Worm (Caenorhabditis elegans) whole organism, L3 larva: ENCODE data around the gene F14H3.14.

Experiments used
- R02D3.7 ChIP-seq: fragments of 150-350 bp; optimal IDR thresholded peaks from 2 replicates; lab custom pipeline; 2014; ENCODE audit warnings: missing biosample characterization, missing genetic modification characterization
- ZK546.5 ChIP-seq: sonication (generic microtip); optimal IDR thresholded peaks from 2 replicates; lab custom pipeline; 2017; ENCODE audit warnings: missing biosample characterization, missing genetic modification characterization
- fos-1 ChIP-seq: fragments of 150-350 bp; optimal IDR thresholded peaks from 2 replicates; lab custom pipeline; 2014; ENCODE audit warnings: missing biosample characterization, missing genetic modification characterization
- mdl-1 ChIP-seq: fragments of 150-350 bp; optimal IDR thresholded peaks from 2 replicates; lab custom pipeline; 2014; ENCODE audit warnings: missing biosample characterization, missing genetic modification characterization
- nhr-12 ChIP-seq: fragments of 150-350 bp; optimal IDR thresholded peaks from 2 replicates; lab custom pipeline; 2014; ENCODE audit warnings: missing biosample characterization, missing genetic modification characterization
- nhr-23 ChIP-seq: fragments of 150-350 bp; optimal IDR thresholded peaks from 2 replicates; lab custom pipeline; 2014; ENCODE audit warnings: missing biosample characterization, missing genetic modification reagents, missing genetic modification characterization
- nhr-28 ChIP-seq: fragments of 150-350 bp; optimal IDR thresholded peaks from 2 replicates; lab custom pipeline; 2014; ENCODE audit warnings: missing biosample characterization, missing genetic modification characterization
- nhr-43 ChIP-seq: sonication (generic microtip); optimal IDR thresholded peaks from 2 replicates; lab custom pipeline; 2016; ENCODE audit warnings: mild to moderate bottlenecking, missing genetic modification characterization, missing compliant biosample characterization; ENCODE audit not compliant: poor library complexity, severe bottlenecking
- unc-62 ChIP-seq: fragments of 150-350 bp; sonication (generic microtip); optimal IDR thresholded peaks from 4 replicates; lab custom pipeline; 2014; ENCODE audit warnings: missing biosample characterization, missing genetic modification reagents, missing genetic modification characterization
- zag-1 ChIP-seq: fragments of 150-350 bp; optimal IDR thresholded peaks from 2 replicates; lab custom pipeline; 2014; ENCODE audit warnings: missing biosample characterization, missing genetic modification characterization

ce11 chrV:16023051-16023450 lies 39.6 kb downstream of the F14H3.14 start, which contains the start of gene cwc-15:
- TF ChIP-seq unc-62 (GFP tag; lab: Kevin White, UChicago) (no peak), zag-1 (tag; lab: Kevin White, UChicago) (no peak), nhr-23 (tag; lab: Kevin White, UChicago) (no peak), R02D3.7 (tag; lab: Kevin White, UChicago) (no peak), fos-1 (tag; lab: Kevin White, UChicago) (no peak), nhr-28 (tag; lab: Kevin White, UChicago) (no peak), ZK546.5 (tag; lab: Kevin White, UChicago) (no peak), nhr-12 (tag; lab: Kevin White, UChicago) (no peak), mdl-1 (tag; lab: Kevin White, UChicago) (no peak), nhr-43 (tag; lab: Kevin White, UChicago) (no peak)
